Fruit fly (Drosophila melanogaster): Measurements from ENCODE around the gene CG33177.

CG33177 gene

dm6 chrX:15080780-15081402 lies at the start of gene CG33177 (continued):
- TF ChIP-seq CG12391 (tag; optimal IDR thresholded peaks at IDR 0.05) (peak; percentile 10), PHDP (tag; optimal IDR thresholded peaks at IDR 0.05) (peak; percentile 35), pzg (GFP tag; optimal IDR thresholded peaks at IDR 0.05) (peak; percentile 3), CG18262 (tag; optimal IDR thresholded peaks at IDR 0.05) (peak; percentile 23), Hr51 (GFP tag; optimal IDR thresholded peaks at IDR 0.05) (no peak), dm (GFP tag; optimal IDR thresholded peaks at IDR 0.05) (no peak), Myb (GFP tag; optimal IDR thresholded peaks at IDR 0.05) (peak; percentile 82), Sry-β (GFP tag; optimal IDR thresholded peaks at IDR 0.05) (no peak), CG7839 (tag; optimal IDR thresholded peaks at IDR 0.05) (peak; percentile 44), CG10543 (GFP tag; optimal IDR thresholded peaks at IDR 0.05) (peak; percentile 26), HmgZ (tag; optimal IDR thresholded peaks at IDR 0.05) (peak; percentile 28), Taf1 (GFP tag; IDR thresholded peaks at IDR 0.05) (no peak), Dp (GFP tag; optimal IDR thresholded peaks at IDR 0.05) (peak; percentile 8), Dek (tag; optimal IDR thresholded peaks at IDR 0.05) (peak; percentile 23), Mes4 (GFP tag; optimal IDR thresholded peaks at IDR 0.05) (peak; percentile 5), Rx (GFP tag; IDR thresholded peaks at IDR 0.05) (no peak), Hmr (GFP tag; optimal IDR thresholded peaks at IDR 0.05) (peak; percentile 35), nmo (GFP tag; optimal IDR thresholded peaks at IDR 0.05) (peak; percentile 19), exex (tag; optimal IDR thresholded peaks at IDR 0.05) (peak; percentile 91), Pdp1 (GFP tag; optimal IDR thresholded peaks at IDR 0.05) (peak; percentile 10 to 84), CG8388 (GFP tag; optimal IDR thresholded peaks at IDR 0.05) (no peak), E2f2 (GFP tag; IDR thresholded peaks at IDR 0.05) (0 out of 2 replicates have a peak, but pooled peaks have one; percentile 9), Awh (GFP tag; IDR thresholded peaks at IDR 0.05) (no peak), unpg (GFP tag; optimal IDR thresholded peaks at IDR 0.05) (peak; percentile 0), CG14965 (GFP tag; optimal IDR thresholded peaks at IDR 0.05; ENCODE audit: borderline replicate concordance) (no peak), CG6175 (GFP tag; IDR thresholded peaks at IDR 0.05) (no peak), CG1603 (tag; optimal IDR thresholded peaks at IDR 0.05) (peak; percentile 37), H15 (GFP tag; IDR thresholded peaks at IDR 0.05) (no peak), Dfd (GFP tag; optimal IDR thresholded peaks at IDR 0.05) (no peak), abd-A (tag; optimal IDR thresholded peaks at IDR 0.05) (peak; percentile 30), CG12769 (tag; optimal IDR thresholded peaks at IDR 0.05) (peak; percentile 9), chif (GFP tag; optimal IDR thresholded peaks at IDR 0.05) (peak in 1 of 2 experiments; percentile 35), CG10979 (tag; optimal IDR thresholded peaks at IDR 0.05) (peak; percentile 58), GATAe (GFP tag; conservative IDR thresholded peaks at IDR 0.05) (no peak), Eip74EF (GFP tag; optimal IDR thresholded peaks at IDR 0.05) (peak in 1 of 2 experiments; percentile 34), Lhr (GFP tag; optimal IDR thresholded peaks at IDR 0.05) (peak; percentile 22), pita (GFP tag; optimal IDR thresholded peaks at IDR 0.05) (peak; percentile 3), Atf3 (GFP tag; optimal IDR thresholded peaks at IDR 0.05) (no peak), grn (GFP tag; optimal IDR thresholded peaks at IDR 0.05) (peak; percentile 30), Bteb2 (GFP tag; optimal IDR thresholded peaks at IDR 0.05) (no peak), slbo (GFP tag; IDR thresholded peaks at IDR 0.05) (peak; percentile 37; the same call in 1 of the 2 replicates), CG8290 (GFP tag; optimal IDR thresholded peaks at IDR 0.05) (peak; percentile 43), CG8290 (tag; optimal IDR thresholded peaks at IDR 0.05) (peak in 1 of 2 experiments; percentile 8), CG30403 (GFP tag; optimal IDR thresholded peaks at IDR 0.05) (peak; percentile 14), Drgx (GFP tag; IDR thresholded peaks at IDR 0.05) (no peak), ato (GFP tag; IDR thresholded peaks at IDR 0.05; ENCODE audit: partially characterized antibody) (no peak), Dip2 (GFP tag; IDR thresholded peaks at IDR 0.05) (peak; percentile 96), CG5245 (GFP tag; optimal IDR thresholded peaks at IDR 0.05) (peak; percentile 6), stwl (tag; optimal IDR thresholded peaks at IDR 0.05) (peak; percentile 42)

Measured in whole organism, embryonic.